Comparison of ENCODE assay signal across 1 fruit fly cellular context in the genomic region with DNA sequence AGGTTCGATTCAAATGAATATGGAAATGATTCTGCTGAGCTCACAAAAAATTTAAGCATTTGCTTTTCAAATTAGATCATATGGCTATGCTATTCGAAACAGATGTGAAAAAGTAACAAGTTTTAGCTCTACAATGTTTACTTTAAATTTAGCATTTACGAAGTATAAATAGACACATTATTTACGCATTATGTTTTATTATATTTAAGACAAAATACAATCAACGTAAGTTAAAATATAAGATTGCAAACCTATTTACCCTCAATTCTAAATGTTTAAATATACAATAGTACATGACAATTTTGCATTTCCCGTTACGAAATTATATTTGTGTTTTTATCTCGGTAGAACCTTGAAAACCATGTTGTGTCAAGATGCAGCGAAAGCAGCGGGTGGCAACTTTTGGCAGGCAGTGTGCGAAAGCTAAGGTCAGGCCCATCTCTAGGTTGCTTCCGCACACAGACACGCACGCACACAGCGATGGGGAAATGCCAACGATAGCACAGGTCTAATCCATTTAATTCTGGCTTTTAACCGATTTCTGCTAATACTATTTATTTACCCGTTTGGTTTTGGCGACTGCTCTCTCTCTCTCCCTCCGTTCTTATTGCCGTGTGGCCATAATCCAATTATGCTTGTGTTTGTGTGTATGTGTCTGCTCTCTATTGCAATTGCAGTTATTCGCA.
TF ChIP-seq lines count a peak whose summit lies in the region.

No protein-coding gene starts in this region.

TF ChIP-seq in whole organism, embryonic, 481 proteins besides CTCF, POLR2A, EP300 and RAD21 (continued from another document and continues in another):
- TF ChIP-seq Antp (GFP tag; optimal IDR thresholded peaks at IDR 0.05; lab: Kevin White, UChicago) (no peak), p53 (GFP tag; optimal IDR thresholded peaks at IDR 0.05; lab: Kevin White, UChicago) (no peak), BEAF-32 (GFP tag; optimal IDR thresholded peaks at IDR 0.05; lab: Kevin White, UChicago) (peak; percentile 42), CG7271 (tag; optimal IDR thresholded peaks at IDR 0.05; lab: Kevin White, UChicago) (no peak), zfh1 (GFP tag; IDR thresholded peaks at IDR 0.05; lab: Robert Waterston, UW) (0 out of 3 replicates have a peak, but pooled peaks have one; percentile 3), CG16815 (GFP tag; optimal IDR thresholded peaks at IDR 0.05; lab: Kevin White, UChicago) (peak; percentile 22), luna (GFP tag; optimal IDR thresholded peaks at IDR 0.05; lab: Kevin White, UChicago) (no peak), Gug (GFP tag; IDR thresholded peaks at IDR 0.05; lab: Robert Waterston, UW) (peak; percentile 50; the same call in 2 of the 4 replicates), CG1233 (GFP tag; optimal IDR thresholded peaks at IDR 0.05; lab: Kevin White, UChicago) (peak; percentile 29), sim (GFP tag; IDR thresholded peaks at IDR 0.05; lab: Robert Waterston, UW) (no peak), CoRest (tag; optimal IDR thresholded peaks at IDR 0.05; lab: Kevin White, UChicago) (peak; percentile 30), Awh (GFP tag; IDR thresholded peaks at IDR 0.05; lab: Robert Waterston, UW) (peak; percentile 62; the same call in 1 of the 2 replicates), oc (tag; optimal IDR thresholded peaks at IDR 0.05; lab: Kevin White, UChicago) (no peak), psq (GFP tag; optimal IDR thresholded peaks at IDR 0.05; lab: Kevin White, UChicago) (no peak), NC2α (GFP tag; optimal IDR thresholded peaks at IDR 0.05; lab: Kevin White, UChicago) (no peak), YL-1 (GFP tag; optimal IDR thresholded peaks at IDR 0.05; lab: Kevin White, UChicago) (no peak), CG3995 (GFP tag; optimal IDR thresholded peaks at IDR 0.05; lab: Kevin White, UChicago) (no peak), hkb (optimal IDR thresholded peaks at IDR 0.05; lab: Kevin White, UChicago) (no peak), hkb (GFP tag; IDR thresholded peaks at IDR 0.05; lab: Robert Waterston, UW) (no peak), Blimp-1 (GFP tag; optimal IDR thresholded peaks at IDR 0.05; lab: Kevin White, UChicago) (peak; percentile 24), ham (GFP tag; IDR thresholded peaks at IDR 0.05; lab: Robert Waterston, UW) (no peak), NFAT (GFP tag; IDR thresholded peaks at IDR 0.05; lab: Robert Waterston, UW) (peak; percentile 57; the same call in 1 of the 2 replicates), MESR4 (GFP tag; optimal IDR thresholded peaks at IDR 0.05; lab: Kevin White, UChicago) (no peak), CG15696 (tag; optimal IDR thresholded peaks at IDR 0.05; lab: Kevin White, UChicago) (no peak), bowl (GFP tag; IDR thresholded peaks at IDR 0.05; lab: Robert Waterston, UW) (0 out of 2 replicates have a peak, but pooled peaks have one; percentile 12), slp2 (GFP tag; optimal IDR thresholded peaks at IDR 0.05; lab: Kevin White, UChicago) (no peak), Opbp (GFP tag; IDR thresholded peaks at IDR 0.05; lab: Robert Waterston, UW; ENCODE audit: partially characterized antibody) (peak; percentile 33; the same call in 1 of the 3 replicates), ems (GFP tag; optimal IDR thresholded peaks at IDR 0.05; lab: Kevin White, UChicago) (peak; percentile 8), vvl (GFP tag; IDR thresholded peaks at IDR 0.05; lab: Robert Waterston, UW) (peak; percentile 64), CG18764 (GFP tag; optimal IDR thresholded peaks at IDR 0.05; lab: Kevin White, UChicago) (peak; percentile 3), chm (GFP tag; IDR thresholded peaks at IDR 0.05; lab: Robert Waterston, UW) (peak; percentile 56; the same call in 1 of the 2 replicates), PHDP (tag; optimal IDR thresholded peaks at IDR 0.05; lab: Kevin White, UChicago) (peak; percentile 30), CG18476 (GFP tag; optimal IDR thresholded peaks at IDR 0.05; lab: Kevin White, UChicago) (peak; percentile 27), Drgx (GFP tag; IDR thresholded peaks at IDR 0.05; lab: Robert Waterston, UW) (no peak), stc (GFP tag; IDR thresholded peaks at IDR 0.05; lab: Robert Waterston, UW) (no peak), tin (GFP tag; optimal IDR thresholded peaks at IDR 0.05; lab: Kevin White, UChicago) (peak; percentile 45), Dip2 (GFP tag; IDR thresholded peaks at IDR 0.05; lab: Robert Waterston, UW) (no peak), sc (optimal IDR thresholded peaks at IDR 0.05; lab: Kevin White, UChicago) (no peak), sc (GFP tag; optimal IDR thresholded peaks at IDR 0.05; lab: Kevin White, UChicago) (peak; percentile 12), CG14014 (GFP tag; IDR thresholded peaks at IDR 0.05; lab: Robert Waterston, UW) (no peak), az2 (GFP tag; optimal IDR thresholded peaks at IDR 0.05; lab: Kevin White, UChicago) (peak; percentile 35), Hand (GFP tag; optimal IDR thresholded peaks at IDR 0.05; lab: Kevin White, UChicago) (no peak), D19A (tag; optimal IDR thresholded peaks at IDR 0.05; lab: Kevin White, UChicago) (peak; percentile 14), CG17385 (GFP tag; optimal IDR thresholded peaks at IDR 0.05; lab: Kevin White, UChicago) (peak; percentile 35), CG34224 (GFP tag; IDR thresholded peaks at IDR 0.05; lab: Robert Waterston, UW; ENCODE audit: partially characterized antibody) (no peak), CG13296 (GFP tag; optimal IDR thresholded peaks at IDR 0.05; lab: Kevin White, UChicago) (peak; percentile 7), ranshi (GFP tag; IDR thresholded peaks at IDR 0.05; lab: Robert Waterston, UW) (0 out of 2 replicates have a peak, but pooled peaks have one; percentile 18), Doc2 (GFP tag; IDR thresholded peaks at IDR 0.05; lab: Robert Waterston, UW) (no peak), CG7963 (GFP tag; IDR thresholded peaks at IDR 0.05; lab: Robert Waterston, UW; ENCODE audit: partially characterized antibody) (0 out of 3 replicates have a peak, but pooled peaks have one; percentile 43), CG30403 (GFP tag; optimal IDR thresholded peaks at IDR 0.05; lab: Kevin White, UChicago) (peak; percentile 24), gcm2 (GFP tag; optimal IDR thresholded peaks at IDR 0.05; lab: Kevin White, UChicago) (no peak), CG10979 (tag; optimal IDR thresholded peaks at IDR 0.05; lab: Kevin White, UChicago) (peak; percentile 31), nau (GFP tag; optimal IDR thresholded peaks at IDR 0.05; lab: Kevin White, UChicago) (peak; percentile 27), zen (tag; optimal IDR thresholded peaks at IDR 0.05; lab: Kevin White, UChicago) (no peak), cato (GFP tag; optimal IDR thresholded peaks at IDR 0.05; lab: Kevin White, UChicago; ENCODE audit: borderline replicate concordance) (no peak), yki (optimal IDR thresholded peaks at IDR 0.05; lab: Kevin White, UChicago) (no peak), CG12391 (tag; optimal IDR thresholded peaks at IDR 0.05; lab: Kevin White, UChicago) (peak; percentile 40), Fer3 (tag; optimal IDR thresholded peaks at IDR 0.05; lab: Kevin White, UChicago) (no peak), Nf-YC (tag; optimal IDR thresholded peaks at IDR 0.05; lab: Kevin White, UChicago) (no peak), CG1603 (tag; optimal IDR thresholded peaks at IDR 0.05; lab: Kevin White, UChicago) (peak; percentile 16), Optix (GFP tag; IDR thresholded peaks at IDR 0.05; lab: Robert Waterston, UW) (no peak), Stat92E (GFP tag; optimal IDR thresholded peaks at IDR 0.05; lab: Kevin White, UChicago) (no peak), slbo (GFP tag; IDR thresholded peaks at IDR 0.05; lab: Robert Waterston, UW) (peak; percentile 62), CG4730 (GFP tag; IDR thresholded peaks at IDR 0.05; lab: Robert Waterston, UW) (0 out of 2 replicates have a peak, but pooled peaks have one; percentile 20), GATAe (GFP tag; conservative IDR thresholded peaks at IDR 0.05; lab: Robert Waterston, UW) (no peak), CG31224 (GFP tag; IDR thresholded peaks at IDR 0.05; lab: Robert Waterston, UW) (0 out of 2 replicates have a peak, but pooled peaks have one; percentile 22), CG5953 (GFP tag; IDR thresholded peaks at IDR 0.05; lab: Robert Waterston, UW) (no peak), CG17328 (GFP tag; IDR thresholded peaks at IDR 0.05; lab: Robert Waterston, UW) (no peak), ci (GFP tag; IDR thresholded peaks at IDR 0.05; lab: Robert Waterston, UW) (peak; percentile 38; the same call in 1 of the 3 replicates), sna (GFP tag; IDR thresholded peaks at IDR 0.05; lab: Robert Waterston, UW; ENCODE audit: partially characterized antibody) (no peak), CG7556 (GFP tag; optimal IDR thresholded peaks at IDR 0.05; lab: Kevin White, UChicago) (peak; percentile 49), eve (GFP tag; optimal IDR thresholded peaks at IDR 0.05; lab: Kevin White, UChicago) (peak in 1 of 2 experiments; percentile 56), CG30431 (GFP tag; optimal IDR thresholded peaks at IDR 0.05; lab: Kevin White, UChicago) (no peak), CG9817 (tag; optimal IDR thresholded peaks at IDR 0.05; lab: Kevin White, UChicago) (peak; percentile 39), ind (GFP tag; optimal IDR thresholded peaks at IDR 0.05; lab: Kevin White, UChicago) (peak; percentile 31), Lpt (GFP tag; optimal IDR thresholded peaks at IDR 0.05; lab: Kevin White, UChicago) (no peak), Kr (GFP tag; optimal IDR thresholded peaks at IDR 0.05; lab: Kevin White, UChicago) (no peak), CG10366 (GFP tag; IDR thresholded peaks at IDR 0.05; lab: Robert Waterston, UW) (peak; percentile 22; the same call in 1 of the 2 replicates), prd (optimal IDR thresholded peaks at IDR 0.05; lab: Kevin White, UChicago) (no peak), prd (GFP tag; IDR thresholded peaks at IDR 0.05; lab: Robert Waterston, UW) (no peak), sob (GFP tag; IDR thresholded peaks at IDR 0.05; lab: Robert Waterston, UW) (peak; percentile 7; the same call in 1 of the 2 replicates), CG2712 (tag; optimal IDR thresholded peaks at IDR 0.05; lab: Kevin White, UChicago) (peak; percentile 5), CG10321 (GFP tag; IDR thresholded peaks at IDR 0.05; lab: Robert Waterston, UW) (no peak), ken (GFP tag; IDR thresholded peaks at IDR 0.05; lab: Robert Waterston, UW) (peak; percentile 43; the same call in 1 of the 3 replicates), Hmr (GFP tag; optimal IDR thresholded peaks at IDR 0.05; lab: Kevin White, UChicago) (peak; percentile 24), CG14050 (GFP tag; IDR thresholded peaks at IDR 0.05; lab: Robert Waterston, UW) (no peak), CG13894 (tag; optimal IDR thresholded peaks at IDR 0.05; lab: Kevin White, UChicago) (no peak), Atf-2 (GFP tag; optimal IDR thresholded peaks at IDR 0.05; lab: Kevin White, UChicago) (peak; percentile 12), CG17361 (GFP tag; IDR thresholded peaks at IDR 0.05; lab: Robert Waterston, UW) (peak; percentile 53; the same call in 1 of the 3 replicates), HmgZ (tag; optimal IDR thresholded peaks at IDR 0.05; lab: Kevin White, UChicago) (no peak), D (optimal IDR thresholded peaks at IDR 0.05; lab: Kevin White, UChicago) (no peak), D (GFP tag; optimal IDR thresholded peaks at IDR 0.05; lab: Kevin White, UChicago) (peak; percentile 15), Mes4 (GFP tag; optimal IDR thresholded peaks at IDR 0.05; lab: Kevin White, UChicago) (no peak), nerfin-2 (GFP tag; IDR thresholded peaks at IDR 0.05; lab: Robert Waterston, UW; ENCODE audit: partially characterized antibody) (no peak), fru (optimal IDR thresholded peaks at IDR 0.05; lab: Kevin White, UChicago) (no peak), CG8388 (GFP tag; optimal IDR thresholded peaks at IDR 0.05; lab: Kevin White, UChicago) (peak; percentile 95), Mrtf (GFP tag; IDR thresholded peaks at IDR 0.05; lab: Robert Waterston, UW) (0 out of 3 replicates have a peak, but pooled peaks have one; percentile 49), CG3407 (GFP tag; optimal IDR thresholded peaks at IDR 0.05; lab: Kevin White, UChicago) (no peak), CG15514 (GFP tag; optimal IDR thresholded peaks at IDR 0.05; lab: Kevin White, UChicago) (peak; percentile 7), pb (GFP tag; optimal IDR thresholded peaks at IDR 0.05; lab: Kevin White, UChicago) (no peak), stwl (tag; optimal IDR thresholded peaks at IDR 0.05; lab: Kevin White, UChicago) (no peak), Atf3 (GFP tag; optimal IDR thresholded peaks at IDR 0.05; lab: Kevin White, UChicago) (no peak), usp (GFP tag; optimal IDR thresholded peaks at IDR 0.05; lab: Kevin White, UChicago) (no peak), CG11504 (tag; optimal IDR thresholded peaks at IDR 0.05; lab: Kevin White, UChicago) (peak; percentile 60), CG2199 (GFP tag; IDR thresholded peaks at IDR 0.05; lab: Robert Waterston, UW) (0 out of 3 replicates have a peak, but pooled peaks have one; percentile 24), gem (tag; optimal IDR thresholded peaks at IDR 0.05; lab: Kevin White, UChicago) (peak; percentile 49), Rx (GFP tag; IDR thresholded peaks at IDR 0.05; lab: Robert Waterston, UW) (no peak), gsb-n (tag; optimal IDR thresholded peaks at IDR 0.05; lab: Kevin White, UChicago) (no peak), CG12659 (GFP tag; optimal IDR thresholded peaks at IDR 0.05; lab: Kevin White, UChicago) (peak; percentile 34), scrt (GFP tag; optimal IDR thresholded peaks at IDR 0.05; lab: Kevin White, UChicago) (peak; percentile 10), CG13775 (GFP tag; optimal IDR thresholded peaks at IDR 0.05; lab: Kevin White, UChicago) (peak; percentile 34), CG3847 (GFP tag; IDR thresholded peaks at IDR 0.05; lab: Robert Waterston, UW) (peak; percentile 38; the same call in 1 of the 2 replicates), CG15073 (GFP tag; optimal IDR thresholded peaks at IDR 0.05; lab: Kevin White, UChicago) (no peak), CG4854 (GFP tag; optimal IDR thresholded peaks at IDR 0.05; lab: Kevin White, UChicago) (no peak), CG15269 (tag; optimal IDR thresholded peaks at IDR 0.05; lab: Kevin White, UChicago) (peak; percentile 24), CG11723 (GFP tag; optimal IDR thresholded peaks at IDR 0.05; lab: Kevin White, UChicago) (peak; percentile 22), otp (GFP tag; IDR thresholded peaks at IDR 0.05; lab: Robert Waterston, UW) (0 out of 3 replicates have a peak, but pooled peaks have one; percentile 12), CG10654 (GFP tag; optimal IDR thresholded peaks at IDR 0.05; lab: Kevin White, UChicago) (no peak), repo (GFP tag; optimal IDR thresholded peaks at IDR 0.05; lab: Kevin White, UChicago) (no peak), NK7.1 (GFP tag; optimal IDR thresholded peaks at IDR 0.05; lab: Kevin White, UChicago) (no peak), phol (tag; optimal IDR thresholded peaks at IDR 0.05; lab: Kevin White, UChicago) (peak; percentile 34), CG7839 (tag; optimal IDR thresholded peaks at IDR 0.05; lab: Kevin White, UChicago) (peak; percentile 42)
